Worm (Caenorhabditis elegans): Measurements from ENCODE around the gene ZK632.14.

The ZK632.14 gene

DNA sequence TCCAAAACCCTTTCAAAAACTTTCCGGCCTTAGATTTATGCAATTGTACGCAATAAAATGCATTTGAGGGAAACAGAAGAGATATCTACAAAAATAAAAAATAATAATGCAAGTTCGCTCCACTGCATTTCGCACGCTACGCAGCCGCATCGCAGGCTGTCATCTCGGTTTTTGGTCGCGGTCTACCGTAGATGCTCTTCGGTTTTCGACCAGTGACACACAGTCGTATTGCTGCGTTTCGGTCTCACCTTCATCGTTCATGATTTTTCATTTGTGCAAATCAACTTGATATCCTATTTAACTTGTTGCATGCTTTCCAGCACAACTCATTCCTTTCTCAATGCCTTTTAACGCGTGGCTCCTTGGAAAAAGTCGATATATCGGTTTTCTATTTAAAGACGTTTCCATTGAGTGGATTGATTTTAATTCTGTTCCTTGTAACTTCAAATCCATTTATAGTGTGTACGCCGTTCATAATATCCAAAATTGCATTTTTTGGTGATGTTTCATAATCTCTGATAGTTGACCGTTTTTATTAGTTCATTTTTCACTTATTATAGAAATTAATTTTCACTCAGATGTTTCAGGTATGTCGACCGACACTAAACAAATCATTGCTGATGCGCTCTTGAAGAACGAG, 32.5 kb upstream of the ZK632.14 start, which contains the start of gene vha-1 (continued):
- TF ChIP-seq zim-3 (tag; optimal IDR thresholded peaks at IDR 0.05) (no peak), ets-4 (GFP tag; optimal IDR thresholded peaks at IDR 0.05) (peak; percentile 34), Y53G8AR.9 (GFP tag; conservative IDR thresholded peaks at IDR 0.05) (peak; percentile 63), B0019.2 (GFP tag; conservative IDR thresholded peaks at IDR 0.05) (no peak), F23B12.7 (tag; optimal IDR thresholded peaks at IDR 0.05; ENCODE audit: insufficient read depth) (peak; percentile 54), him-1 (tag; optimal IDR thresholded peaks at IDR 0.05) (no peak), hmg-1.2 (GFP tag; IDR thresholded peaks at IDR 0.05) (peak; percentile 41; the same call in 1 of the 2 replicates), ztf-6 (GFP tag; IDR thresholded peaks at IDR 0.05) (0 out of 2 replicates have a peak, but pooled peaks have one; percentile 45), zfh-2 (GFP tag; conservative IDR thresholded peaks at IDR 0.05) (peak; percentile 55; the same call in 1 of the 2 replicates), B0336.3 (GFP tag; IDR thresholded peaks at IDR 0.05) (0 out of 2 replicates have a peak, but pooled peaks have one; percentile 54), F49E8.2 (tag; optimal IDR thresholded peaks at IDR 0.05; ENCODE audit: insufficient read depth) (peak; percentile 30), pbrm-1 (GFP tag; IDR thresholded peaks at IDR 0.05) (peak; percentile 63), ztf-26 (tag; optimal IDR thresholded peaks at IDR 0.05) (peak; percentile 67), rcor-1 (GFP tag; IDR thresholded peaks at IDR 0.05) (peak; percentile 77; the same call in 1 of the 2 replicates), D2030.7 (GFP tag; IDR thresholded peaks at IDR 0.05) (peak; percentile 47; the same call in 1 of the 2 replicates), bed-2 (GFP tag; IDR thresholded peaks at IDR 0.05) (no peak), snpc-4 (GFP tag; optimal IDR thresholded peaks at IDR 0.05) (no peak), snpc-4 (tag; optimal IDR thresholded peaks at IDR 0.05) (peak in 3 of 4 experiments; percentile 36 to 62 (median 46)), ceh-100 (GFP tag; IDR thresholded peaks at IDR 0.05) (peak; percentile 77), K12H6.12 (tag; optimal IDR thresholded peaks at IDR 0.05) (peak; percentile 64), mcd-1 (GFP tag; IDR thresholded peaks at IDR 0.05) (peak; percentile 97), somi-1 (GFP tag; optimal IDR thresholded peaks at IDR 0.05) (peak; percentile 31), nhr-90 (tag; optimal IDR thresholded peaks at IDR 0.05) (peak; percentile 76), lsl-1 (GFP tag; optimal IDR thresholded peaks at IDR 0.05) (peak; percentile 67), K11D2.4 (GFP tag; IDR thresholded peaks at IDR 0.05) (peak; percentile 40; the same call in 1 of the 2 replicates), ZK185.1 (tag; optimal IDR thresholded peaks at IDR 0.05; ENCODE audit: poor library complexity, severe bottlenecking) (peak; percentile 26), F22D6.2 (tag; optimal IDR thresholded peaks at IDR 0.05) (no peak), egrh-3 (GFP tag; IDR thresholded peaks at IDR 0.05) (peak; percentile 26; the same call in 1 of the 2 replicates), xnd-1 (tag; optimal IDR thresholded peaks at IDR 0.05) (no peak), ztf-18 (tag; optimal IDR thresholded peaks at IDR 0.05) (peak; percentile 51), dox-1 (GFP tag; IDR thresholded peaks at IDR 0.05) (peak; percentile 88), Y67H2A.10 (GFP tag; conservative IDR thresholded peaks at IDR 0.05) (peak; percentile 93), mxl-1 (tag; optimal IDR thresholded peaks at IDR 0.05) (no peak), ama-1 (optimal IDR thresholded peaks at IDR 0.05) (peak; percentile 55), ama-1 (GFP tag; optimal IDR thresholded peaks at IDR 0.05) (peak in 1 of 2 experiments; percentile 4), lin-40 (tag; optimal IDR thresholded peaks at IDR 0.05) (peak; percentile 76), cebp-2 (GFP tag; IDR thresholded peaks at IDR 0.05) (no peak), die-1 (tag; optimal IDR thresholded peaks at IDR 0.05) (peak; percentile 30), lin-26 (GFP tag; IDR thresholded peaks at IDR 0.05) (peak; percentile 75), Y53F4B.3 (GFP tag; IDR thresholded peaks at IDR 0.05) (no peak), Y95B8A.8 (GFP tag; IDR thresholded peaks at IDR 0.05) (no peak), ztf-25 (GFP tag; IDR thresholded peaks at IDR 0.05) (no peak), nhr-120 (GFP tag; IDR thresholded peaks at IDR 0.05) (no peak), aptf-3 (GFP tag; IDR thresholded peaks at IDR 0.05) (no peak), F33H1.4 (GFP tag; IDR thresholded peaks at IDR 0.05) (peak; percentile 34), fkh-3 (tag; optimal IDR thresholded peaks at IDR 0.05) (no peak), lin-35 (GFP tag; optimal IDR thresholded peaks at IDR 0.05) (peak in 1 of 3 experiments; percentile 55), akir-1 (GFP tag; optimal IDR thresholded peaks at IDR 0.05) (no peak)
